Fruit fly (Drosophila melanogaster) whole organism, embryonic: ENCODE measurements around the gene CG14419.

Experiments used
- p53 ChIP-seq: fragments of 200-800 bp; sonication (Bioruptor generic); optimal IDR thresholded peaks from 2 replicates; lab custom pipeline; 2016; ENCODE audit warnings: missing biosample characterization, missing genetic modification characterization
- unpg ChIP-seq: fragments of 200-800 bp; sonication (Bioruptor generic); optimal IDR thresholded peaks from 3 replicates; lab custom pipeline; 2018; ENCODE audit warnings: missing biosample characterization, mild to moderate bottlenecking, missing genetic modification characterization, moderate library complexity

- no peak for TF ChIP-seq p53 (GFP tag; lab: Kevin White, UChicago)
- peak; percentile 40 for TF ChIP-seq unpg (GFP tag; lab: Kevin White, UChicago)
Observed at dm6 chrX:2860955-2861354, 24.8 kb downstream of the CG14419 start.
